Worm (Caenorhabditis elegans) whole organism, L4 larva: ENCODE results near the gene tatn-1.

Experiments
- D1046.2 ChIP-seq: fragments of 200-800 bp; sonication (Bioruptor generic); IDR thresholded peaks from 2 replicates; pipeline ENCODE4 v1.3.6; 2022; ENCODE audit warnings: missing genetic modification characterization, missing compliant biosample characterization
- F37D6.2 ChIP-seq: sonication (generic microtip); optimal IDR thresholded peaks from 2 replicates; lab custom pipeline; 2016; ENCODE audit warnings: mild to moderate bottlenecking, missing genetic modification characterization, missing compliant biosample characterization
- Y5F2A.4 ChIP-seq: fragments of 200-800 bp; sonication (Bioruptor generic); optimal IDR thresholded peaks from 2 replicates; lab custom pipeline; 2018; ENCODE audit warnings: mild to moderate bottlenecking, missing genetic modification characterization, missing compliant biosample characterization
- Y75B8A.6 ChIP-seq: fragments of 200-800 bp; sonication (Bioruptor generic); IDR thresholded peaks from 2 replicates; pipeline ENCODE4 v1.3.6; 2022; ENCODE audit warnings: missing genetic modification reagents, missing genetic modification characterization, missing compliant biosample characterization
- ZK337.2 ChIP-seq: fragments of 200-800 bp; sonication (Bioruptor generic); IDR thresholded peaks from 2 replicates; pipeline ENCODE4 v1.3.6; 2022; ENCODE audit warnings: missing genetic modification reagents, missing genetic modification characterization, missing compliant biosample characterization
- aha-1 ChIP-seq: fragments of 150-350 bp; peaks from one replicate; lab custom pipeline; 2014; ENCODE audit warnings: missing biosample characterization, missing genetic modification characterization
- ama-1 ChIP-seq: fragments of 150-350 bp; optimal IDR thresholded peaks from 2 replicates; lab custom pipeline; 2014; ENCODE audit warnings: inconsistent platforms, mixed read lengths
- arid-1 ChIP-seq: fragments of 200-800 bp; sonication (Bioruptor generic); conservative IDR thresholded peaks from 2 replicates; pipeline ENCODE4 v1.3.6; 2022; ENCODE audit warnings: missing genetic modification reagents, missing genetic modification characterization, missing compliant biosample characterization
- ceh-20 ChIP-seq: fragments of 200-800 bp; sonication (Bioruptor generic); IDR thresholded peaks from 2 replicates; pipeline ENCODE4 v1.3.6; 2022; ENCODE audit warnings: missing genetic modification reagents, missing genetic modification characterization, missing compliant biosample characterization
- cey-2 ChIP-seq: sonication (generic microtip); optimal IDR thresholded peaks from 3 replicates; lab custom pipeline; 2017; ENCODE audit warnings: missing genetic modification characterization, mild to moderate bottlenecking, missing compliant biosample characterization, antibody characterized with exemption, borderline replicate concordance; ENCODE audit not compliant: insufficient read depth
- dmd-6 ChIP-seq: fragments of 200-800 bp; sonication (Bioruptor generic); IDR thresholded peaks from 2 replicates; pipeline ENCODE4 v1.3.6; 2022; ENCODE audit warnings: missing genetic modification reagents, missing genetic modification characterization, missing compliant biosample characterization
- dmd-8 ChIP-seq: fragments of 200-800 bp; sonication (Bioruptor generic); IDR thresholded peaks from 2 replicates; pipeline ENCODE4 v1.3.6; 2022; ENCODE audit warnings: missing genetic modification characterization, missing compliant biosample characterization
- dmd-9 ChIP-seq: fragments of 200-800 bp; sonication (Bioruptor generic); IDR thresholded peaks from 2 replicates; pipeline ENCODE4 v1.3.6; 2022; ENCODE audit warnings: missing genetic modification reagents, missing genetic modification characterization, missing compliant biosample characterization
- dpl-1 ChIP-seq: fragments of 150-350 bp; optimal IDR thresholded peaks from 2 replicates; lab custom pipeline; 2014; ENCODE audit warnings: missing biosample characterization, missing genetic modification reagents, missing genetic modification characterization
- egl-27 ChIP-seq: sonication (generic microtip); optimal IDR thresholded peaks from 3 replicates; lab custom pipeline; 2017; ENCODE audit warnings: missing biosample characterization, missing genetic modification reagents, missing genetic modification characterization
- jun-1 ChIP-seq: fragments of 150-350 bp; optimal IDR thresholded peaks from 2 replicates; lab custom pipeline; 2014; ENCODE audit warnings: missing biosample characterization, missing genetic modification reagents, missing genetic modification characterization
- lin-15B ChIP-seq: fragments of 150-350 bp; sonication (generic microtip); optimal IDR thresholded peaks from 3 replicates; lab custom pipeline; 2014; ENCODE audit warnings: missing biosample characterization, missing genetic modification characterization
- lin-29 ChIP-seq: fragments of 200-800 bp; sonication (Bioruptor generic); IDR thresholded peaks from 2 replicates; pipeline ENCODE4 v1.3.6; 2022; ENCODE audit warnings: missing genetic modification reagents, missing genetic modification characterization, missing compliant biosample characterization
- lin-38 ChIP-seq: fragments of 200-800 bp; sonication (Bioruptor generic); IDR thresholded peaks from 2 replicates; pipeline ENCODE4 v1.3.6; 2022; ENCODE audit warnings: missing genetic modification reagents, missing genetic modification characterization, missing compliant biosample characterization
- lin-39 ChIP-seq: fragments of 150-350 bp; optimal IDR thresholded peaks from 2 replicates; lab custom pipeline; 2014; ENCODE audit warnings: missing biosample characterization, missing genetic modification reagents, missing genetic modification characterization
- lsy-2 ChIP-seq, 2 experiments: fragments of 150-350 bp in 1 of 2; sonication (generic microtip) in 1 of 2; optimal IDR thresholded peaks; 2 replicates each; lab custom pipeline; 2014 to 2017; ENCODE audit warnings: missing biosample characterization in 2 of 2, missing genetic modification characterization in 2 of 2
- madf-9 ChIP-seq: fragments of 200-800 bp; sonication (Bioruptor generic); conservative IDR thresholded peaks from 2 replicates; pipeline ENCODE4 v1.3.6; 2022; ENCODE audit warnings: missing genetic modification reagents, missing genetic modification characterization, missing compliant biosample characterization
- mdt-29 ChIP-seq: fragments of 200-800 bp; sonication (Bioruptor generic); IDR thresholded peaks from 2 replicates; pipeline ENCODE4 v1.3.6; 2022; ENCODE audit warnings: missing genetic modification reagents, missing genetic modification characterization, missing compliant biosample characterization
- mep-1 ChIP-seq: fragments of 150-350 bp; sonication (generic microtip); optimal IDR thresholded peaks from 3 replicates; lab custom pipeline; 2014; ENCODE audit warnings: missing biosample characterization, missing genetic modification characterization
- mes-2 ChIP-seq: sonication (generic microtip); optimal IDR thresholded peaks from 2 replicates; lab custom pipeline; 2016; ENCODE audit warnings: missing genotype, mild to moderate bottlenecking, missing genetic modification characterization, missing compliant biosample characterization; ENCODE audit not compliant: poor library complexity, severe bottlenecking
- nhr-11 ChIP-seq: fragments of 150-350 bp; optimal IDR thresholded peaks from 2 replicates; lab custom pipeline; 2014; ENCODE audit warnings: missing biosample characterization, missing genetic modification characterization
- nhr-25 ChIP-seq: sonication (generic microtip); optimal IDR thresholded peaks from 2 replicates; lab custom pipeline; 2017; ENCODE audit warnings: missing genetic modification characterization, mild to moderate bottlenecking, missing compliant biosample characterization, antibody characterized with exemption, moderate library complexity, borderline replicate concordance; ENCODE audit not compliant: insufficient read depth
- nhr-28 ChIP-seq: fragments of 150-350 bp; optimal IDR thresholded peaks from 2 replicates; lab custom pipeline; 2014; ENCODE audit warnings: missing biosample characterization, missing genetic modification characterization
- nhr-48 ChIP-seq: sonication (generic microtip); optimal IDR thresholded peaks from 2 replicates; lab custom pipeline; 2016; ENCODE audit warnings: mild to moderate bottlenecking, missing genetic modification characterization, missing compliant biosample characterization
- nhr-6 ChIP-seq: fragments of 150-350 bp; optimal IDR thresholded peaks from 2 replicates; lab custom pipeline; 2014; ENCODE audit warnings: missing biosample characterization, missing genetic modification characterization
- nhr-77 ChIP-seq: fragments of 150-350 bp; optimal IDR thresholded peaks from 2 replicates; lab custom pipeline; 2014; ENCODE audit warnings: missing biosample characterization, missing genetic modification characterization
- pha-4 ChIP-seq, 2 experiments: fragments of 150-350 bp in 1 of 2; fragments of 200-800 bp in 1 of 2; sonication (Bioruptor generic) in 1 of 2; IDR thresholded peaks in 1 of 2; optimal IDR thresholded peaks in 1 of 2; 2 replicates each; pipeline versions ENCODE4 v1.3.6 to Lab custom; 2014 to 2022; ENCODE audit warnings: missing genetic modification characterization in 2 of 2, missing genetic modification reagents in 2 of 2, missing biosample characterization in 1 of 2, missing compliant biosample characterization in 1 of 2
- rbr-2 ChIP-seq: sonication (generic microtip); optimal IDR thresholded peaks from 2 replicates; lab custom pipeline; 2016; ENCODE audit warnings: missing genotype, missing genetic modification characterization, missing compliant biosample characterization
- set-16 ChIP-seq: fragments of 200-800 bp; sonication (Bioruptor generic); IDR thresholded peaks from 2 replicates; pipeline ENCODE4 v1.3.6; 2022; ENCODE audit warnings: missing genetic modification reagents, missing genetic modification characterization, missing compliant biosample characterization
- snpc-4 ChIP-seq: fragments of 150-350 bp; optimal IDR thresholded peaks from 2 replicates; lab custom pipeline; 2014; ENCODE audit warnings: missing biosample characterization, missing genetic modification characterization
- spr-1 ChIP-seq: sonication (generic microtip); optimal IDR thresholded peaks from 2 replicates; lab custom pipeline; 2016; ENCODE audit warnings: mild to moderate bottlenecking, missing genetic modification characterization, missing compliant biosample characterization
- spr-3 ChIP-seq: fragments of 200-800 bp; sonication (Bioruptor generic); optimal IDR thresholded peaks from 2 replicates; lab custom pipeline; 2018; ENCODE audit warnings: mild to moderate bottlenecking, missing genetic modification characterization, missing compliant biosample characterization
- tra-1 ChIP-seq: fragments of 200-800 bp; sonication (Bioruptor generic); IDR thresholded peaks from 2 replicates; pipeline ENCODE4 v1.3.6; 2022; ENCODE audit warnings: missing genetic modification reagents, missing genetic modification characterization, missing compliant biosample characterization
- unc-62 ChIP-seq, 3 experiments: fragments of 150-350 bp in 1 of 3; sonication (generic microtip); optimal IDR thresholded peaks in 2 of 3; peaks in 1 of 3; 1 replicate in 1 of 3; 2 replicates in 2 of 3; lab custom pipeline; 2014 to 2017; ENCODE audit warnings: missing biosample characterization in 3 of 3, missing genetic modification characterization in 3 of 3, missing genetic modification reagents in 3 of 3, missing genotype in 1 of 3
- vab-7 ChIP-seq: fragments of 200-800 bp; sonication (Bioruptor generic); IDR thresholded peaks from 2 replicates; pipeline ENCODE4 v1.3.6; 2022; ENCODE audit warnings: missing genetic modification reagents, missing genetic modification characterization, missing compliant biosample characterization
- zfp-3 ChIP-seq: fragments of 200-800 bp; sonication (Bioruptor generic); conservative IDR thresholded peaks from 2 replicates; pipeline ENCODE4 v1.3.6; 2022; ENCODE audit warnings: missing genetic modification reagents, missing genetic modification characterization, missing compliant biosample characterization
- zip-2 ChIP-seq: fragments of 150-350 bp; optimal IDR thresholded peaks from 2 replicates; lab custom pipeline; 2014; ENCODE audit warnings: missing biosample characterization, missing genetic modification characterization

tatn-1 gene

ce11 chrX:14787557-14787932, 3.3 kb upstream of the tatn-1 start (continued):
- TF ChIP-seq cey-2 (no peak), mes-2 (no peak)

ce11 chrX:14791195-14791739, 459 bp downstream of the tatn-1 start:
- TF ChIP-seq tra-1 (GFP tag; lab: Robert Waterston, UW) (no peak), jun-1 (no peak), set-16 (GFP tag; lab: Robert Waterston, UW) (peak; percentile 18; the same call in 1 of the 2 replicates), aha-1 (tag; lab: Kevin White, UChicago) (peak; percentile 19), pha-4 (GFP tag; IDR thresholded peaks at IDR 0.05; lab: Robert Waterston, UW) (no peak), pha-4 (tag; optimal IDR thresholded peaks at IDR 0.05; lab: Kevin White, UChicago) (no peak), dmd-8 (GFP tag; lab: Robert Waterston, UW) (peak; percentile 50; the same call in 1 of the 2 replicates), spr-3 (GFP tag; lab: Kevin White, UChicago) (no peak), lsy-2 (tag; optimal IDR thresholded peaks at IDR 0.05; lab: Kevin White, UChicago) (no peak), nhr-6 (tag; lab: Kevin White, UChicago) (no peak), snpc-4 (tag; lab: Kevin White, UChicago) (no peak)

ce11 chrX:14792315-14793197, 1.7 kb downstream of the tatn-1 start:
- TF ChIP-seq set-16 (GFP tag; lab: Robert Waterston, UW) (no peak), rbr-2 (no peak), zip-2 (no peak), lin-38 (0 out of 2 replicates have a peak, but pooled peaks have one; percentile 8), lin-29 (GFP tag; lab: Robert Waterston, UW) (no peak), arid-1 (GFP tag; lab: Robert Waterston, UW) (no peak), tra-1 (GFP tag; lab: Robert Waterston, UW) (no peak), ZK337.2 (no peak), jun-1 (no peak), nhr-25 (tag; lab: Kevin White, UChicago) (no peak), dpl-1 (no peak), F37D6.2 (tag; lab: Kevin White, UChicago) (no peak), Y5F2A.4 (GFP tag; lab: Kevin White, UChicago) (no peak), unc-62 (GFP tag; optimal IDR thresholded peaks at IDR 0.05 in 1 of 2; lab: Kevin White, UChicago) (peak in 1 of 2 experiments; percentile 76), unc-62 (tag; optimal IDR thresholded peaks at IDR 0.05; lab: Kevin White, UChicago) (no peak), D1046.2 (0 out of 2 replicates have a peak, but pooled peaks have one; percentile 65), dmd-8 (GFP tag; lab: Robert Waterston, UW) (no peak), nhr-77 (tag; lab: Kevin White, UChicago) (peak; percentile 75), madf-9 (no peak), lin-15B (no peak), spr-3 (GFP tag; lab: Kevin White, UChicago) (no peak), dmd-9 (GFP tag; lab: Robert Waterston, UW) (no peak), dmd-6 (GFP tag; lab: Robert Waterston, UW) (peak; percentile 10; the same call in 1 of the 2 replicates), mep-1 (tag; lab: Kevin White, UChicago) (peak; percentile 7), zfp-3 (GFP tag; lab: Robert Waterston, UW) (peak; percentile 75; the same call in 1 of the 2 replicates), mes-2 (no peak), nhr-11 (no peak), ama-1 (peak; percentile 12), egl-27 (no peak), Y75B8A.6 (GFP tag; lab: Robert Waterston, UW) (no peak), lin-39 (tag; lab: Kevin White, UChicago) (no peak), spr-1 (tag; lab: Kevin White, UChicago) (no peak), ceh-20 (GFP tag; lab: Robert Waterston, UW) (no peak), mdt-29 (GFP tag; lab: Robert Waterston, UW) (no peak), nhr-48 (no peak), vab-7 (GFP tag; lab: Robert Waterston, UW) (no peak), nhr-28 (tag; lab: Kevin White, UChicago) (peak; percentile 47)
- TF ChIP-seq, all 104 proteins: peak for 9
